Fruit fly (Drosophila melanogaster) whole organism, embryonic: ENCODE data around the gene Pdi.

Experiments used
- Awh ChIP-seq: fragments of 200-800 bp; sonication (Bioruptor generic); IDR thresholded peaks from 2 replicates; pipeline ENCODE4, ENCODE4 v1.3.6; 2022; ENCODE audit warnings: missing biosample characterization, missing genetic modification characterization
- CG1024 ChIP-seq: fragments of 200-800 bp; sonication (Bioruptor generic); IDR thresholded peaks from 2 replicates; pipeline ENCODE4 v1.3.6; 2022; ENCODE audit warnings: missing biosample characterization, missing genetic modification characterization
- CG10431 ChIP-seq: fragments of 200-800 bp; sonication (Bioruptor generic); optimal IDR thresholded peaks from 3 replicates; lab custom pipeline; 2018; ENCODE audit warnings: missing biosample characterization, mild to moderate bottlenecking, missing genetic modification characterization
- CG12155 ChIP-seq: fragments of 200-800 bp; sonication (Bioruptor generic); optimal IDR thresholded peaks from 3 replicates; lab custom pipeline; 2016; ENCODE audit warnings: missing biosample characterization, missing genetic modification characterization
- CG13287 ChIP-seq: fragments of 200-800 bp; sonication (Bioruptor generic); IDR thresholded peaks from 2 replicates; pipeline ENCODE4 v1.3.6; 2022; ENCODE audit warnings: missing biosample characterization, missing genetic modification characterization; ENCODE audit not compliant: partially characterized antibody
- CG13624 ChIP-seq: fragments of 200-800 bp; sonication (Bioruptor generic); optimal IDR thresholded peaks from 2 replicates; lab custom pipeline; 2016; ENCODE audit warnings: missing biosample characterization, missing genetic modification characterization
- CG14860 ChIP-seq: fragments of 200-800 bp; sonication (Bioruptor generic); IDR thresholded peaks from 3 replicates; pipeline ENCODE4 v1.3.6; 2022; ENCODE audit warnings: missing biosample characterization, missing genetic modification characterization; ENCODE audit not compliant: partially characterized antibody
- CG15514 ChIP-seq: fragments of 200-800 bp; sonication (Bioruptor generic); optimal IDR thresholded peaks from 3 replicates; lab custom pipeline; 2017; ENCODE audit warnings: missing biosample characterization, missing genetic modification characterization, mild to moderate bottlenecking, moderate library complexity, missing genetic modification reagents
- CG2116 ChIP-seq: fragments of 200-800 bp; sonication (Bioruptor generic); optimal IDR thresholded peaks from 3 replicates; lab custom pipeline; 2018; ENCODE audit warnings: missing biosample characterization, mild to moderate bottlenecking, missing genetic modification characterization
- CG34224 ChIP-seq: fragments of 200-800 bp; sonication (Bioruptor generic); IDR thresholded peaks from 3 replicates; pipeline ENCODE4 v1.3.6; 2022; ENCODE audit warnings: missing biosample characterization, missing genetic modification characterization; ENCODE audit not compliant: partially characterized antibody
- CG3847 ChIP-seq: fragments of 200-800 bp; sonication (Bioruptor generic); IDR thresholded peaks from 2 replicates; pipeline ENCODE4 v1.3.6; 2022; ENCODE audit warnings: missing biosample characterization, missing genetic modification characterization
- CG42726 ChIP-seq: fragments of 200-800 bp; sonication (Bioruptor generic); IDR thresholded peaks from 2 replicates; pipeline ENCODE4 v1.3.6; 2022; ENCODE audit warnings: missing biosample characterization, missing genetic modification characterization; ENCODE audit not compliant: partially characterized antibody
- CG7963 ChIP-seq: fragments of 200-800 bp; sonication (Bioruptor generic); IDR thresholded peaks from 3 replicates; pipeline ENCODE4 v1.3.6; 2022; ENCODE audit warnings: missing biosample characterization, missing genetic modification characterization; ENCODE audit not compliant: partially characterized antibody
- CG8281 ChIP-seq: fragments of 200-800 bp; sonication (Bioruptor generic); optimal IDR thresholded peaks from 2 replicates; lab custom pipeline; 2018; ENCODE audit warnings: missing biosample characterization, mild to moderate bottlenecking, missing genetic modification characterization, moderate library complexity
- CG9215 ChIP-seq: fragments of 200-800 bp; sonication (Bioruptor generic); IDR thresholded peaks from 2 replicates; pipeline ENCODE4 v1.3.6; 2022; ENCODE audit warnings: missing biosample characterization, missing genetic modification characterization
- CG9797 ChIP-seq: fragments of 200-800 bp; sonication (Bioruptor generic); optimal IDR thresholded peaks from 3 replicates; lab custom pipeline; 2018; ENCODE audit warnings: missing biosample characterization, mild to moderate bottlenecking, missing genetic modification characterization
- Dll ChIP-seq: fragments of 200-800 bp; sonication (Bioruptor generic); IDR thresholded peaks from 4 replicates; pipeline ENCODE4 v1.3.6; 2022; ENCODE audit warnings: missing biosample characterization, missing genetic modification characterization; ENCODE audit not compliant: partially characterized antibody
- Dp ChIP-seq: fragments of 200-800 bp; sonication (Bioruptor generic); optimal IDR thresholded peaks from 2 replicates; lab custom pipeline; 2018; ENCODE audit warnings: missing biosample characterization, mild to moderate bottlenecking, missing genetic modification characterization, moderate library complexity
- E2f2 ChIP-seq: fragments of 200-800 bp; sonication (Bioruptor generic); IDR thresholded peaks from 2 replicates; pipeline ENCODE4 v1.3.6; 2022; ENCODE audit warnings: missing biosample characterization, missing genetic modification characterization
- HLH4C ChIP-seq: fragments of 200-800 bp; sonication (Bioruptor generic); IDR thresholded peaks from 3 replicates; pipeline ENCODE4 v1.3.6; 2022; ENCODE audit warnings: missing biosample characterization, missing genetic modification characterization; ENCODE audit not compliant: partially characterized antibody
- Lhr ChIP-seq: fragments of 200-800 bp; sonication (Bioruptor generic); optimal IDR thresholded peaks from 3 replicates; lab custom pipeline; 2017; ENCODE audit warnings: mild to moderate bottlenecking, missing biosample characterization, missing genetic modification reagents, missing genetic modification characterization
- Med ChIP-seq: fragments of 200-800 bp; sonication (Bioruptor generic); peaks from one replicate; lab custom pipeline; 2016; ENCODE audit warnings: missing biosample characterization, missing genetic modification characterization, mild to moderate bottlenecking, inconsistent platforms, moderate library complexity
- Myb ChIP-seq: fragments of 200-800 bp; sonication (Bioruptor generic); optimal IDR thresholded peaks from 2 replicates; lab custom pipeline; 2016; ENCODE audit warnings: missing biosample characterization, missing genetic modification characterization
- NFAT ChIP-seq: fragments of 200-800 bp; sonication (Bioruptor generic); IDR thresholded peaks from 2 replicates; pipeline ENCODE4 v1.3.6; 2022; ENCODE audit warnings: missing biosample characterization, missing genetic modification characterization
- Opbp ChIP-seq: fragments of 200-800 bp; sonication (Bioruptor generic); IDR thresholded peaks from 3 replicates; pipeline ENCODE4 v1.3.6; 2022; ENCODE audit warnings: missing biosample characterization, missing genetic modification characterization; ENCODE audit not compliant: partially characterized antibody
- Pdp1 ChIP-seq, 2 experiments: fragments of 200-800 bp; sonication (Bioruptor generic); optimal IDR thresholded peaks; 3 replicates each; lab custom pipeline; 2016; ENCODE audit warnings: missing biosample characterization in 2 of 2, missing genetic modification characterization in 2 of 2, mild to moderate bottlenecking in 1 of 2, moderate library complexity in 1 of 2
- Side ChIP-seq: fragments of 200-800 bp; sonication (Bioruptor generic); optimal IDR thresholded peaks from 2 replicates; lab custom pipeline; 2016; ENCODE audit warnings: missing biosample characterization, missing genetic modification characterization
- Sry-δ ChIP-seq: fragments of 200-800 bp; sonication (Bioruptor generic); optimal IDR thresholded peaks from 2 replicates; lab custom pipeline; 2016; ENCODE audit warnings: missing biosample characterization, missing genetic modification characterization
- Xbp1 ChIP-seq: fragments of 200-800 bp; sonication (Bioruptor generic); optimal IDR thresholded peaks from 3 replicates; lab custom pipeline; 2016; ENCODE audit warnings: missing biosample characterization, mild to moderate bottlenecking, missing genetic modification characterization
- YL-1 ChIP-seq: fragments of 200-800 bp; sonication (Bioruptor generic); optimal IDR thresholded peaks from 3 replicates; lab custom pipeline; 2017; ENCODE audit warnings: missing biosample characterization, mild to moderate bottlenecking, missing genetic modification characterization
- crp ChIP-seq, 2 experiments: fragments of 200-800 bp; sonication (Bioruptor generic); optimal IDR thresholded peaks; 2 replicates in 1 of 2; 3 replicates in 1 of 2; lab custom pipeline; 2017; ENCODE audit warnings: missing biosample characterization in 2 of 2, missing genetic modification characterization in 2 of 2, mild to moderate bottlenecking in 1 of 2, moderate library complexity in 1 of 2
- dm ChIP-seq: fragments of 200-800 bp; sonication (Bioruptor generic); optimal IDR thresholded peaks from 3 replicates; lab custom pipeline; 2016; ENCODE audit warnings: missing biosample characterization, missing genetic modification characterization
- gro ChIP-seq: fragments of 200-800 bp; sonication (Bioruptor generic); optimal IDR thresholded peaks from 2 replicates; lab custom pipeline; 2016; ENCODE audit warnings: missing biosample characterization, missing genetic modification characterization
- hb ChIP-seq: fragments of 200-800 bp; sonication (Bioruptor generic); IDR thresholded peaks from 3 replicates; pipeline ENCODE4 v1.3.6; 2022; ENCODE audit warnings: missing biosample characterization, missing genetic modification characterization; ENCODE audit not compliant: partially characterized antibody
- hbn ChIP-seq: fragments of 200-800 bp; sonication (Bioruptor generic); IDR thresholded peaks from 2 replicates; pipeline ENCODE4 v1.3.6; 2022; ENCODE audit warnings: missing biosample characterization, missing genetic modification characterization; ENCODE audit not compliant: partially characterized antibody
- inv ChIP-seq: fragments of 200-800 bp; sonication (Bioruptor generic); IDR thresholded peaks from 2 replicates; pipeline ENCODE4 v1.3.6; 2022; ENCODE audit warnings: missing biosample characterization, missing genetic modification characterization; ENCODE audit not compliant: partially characterized antibody
- knrl ChIP-seq: fragments of 200-800 bp; sonication (Bioruptor generic); IDR thresholded peaks from 3 replicates; pipeline ENCODE4 v1.3.6; 2022; ENCODE audit warnings: missing biosample characterization, missing genetic modification characterization; ENCODE audit not compliant: partially characterized antibody
- nerfin-2 ChIP-seq: fragments of 200-800 bp; sonication (Bioruptor generic); IDR thresholded peaks from 2 replicates; pipeline ENCODE4 v1.3.6; 2022; ENCODE audit warnings: missing biosample characterization, missing genetic modification characterization; ENCODE audit not compliant: partially characterized antibody
- schlank ChIP-seq: fragments of 200-800 bp; sonication (Bioruptor generic); optimal IDR thresholded peaks from 2 replicates; lab custom pipeline; 2018; ENCODE audit warnings: missing biosample characterization, mild to moderate bottlenecking, missing genetic modification characterization
- sens ChIP-seq: fragments of 200-800 bp; sonication (Bioruptor generic); peaks from one replicate; lab custom pipeline; 2016; ENCODE audit warnings: missing biosample characterization, missing genetic modification characterization
- slp2 ChIP-seq: fragments of 200-800 bp; sonication (Bioruptor generic); optimal IDR thresholded peaks from 2 replicates; lab custom pipeline; 2016; ENCODE audit warnings: missing biosample characterization, missing genetic modification characterization
- sna ChIP-seq: fragments of 200-800 bp; sonication (Bioruptor generic); IDR thresholded peaks from 2 replicates; pipeline ENCODE4 v1.3.6; 2022; ENCODE audit warnings: missing biosample characterization, missing genetic modification characterization; ENCODE audit not compliant: partially characterized antibody
- vnd ChIP-seq: fragments of 200-800 bp; sonication (Bioruptor generic); IDR thresholded peaks from 3 replicates; pipeline ENCODE4 v1.3.6; 2022; ENCODE audit warnings: missing biosample characterization, missing genetic modification characterization; ENCODE audit not compliant: partially characterized antibody
- z ChIP-seq: fragments of 200-800 bp; sonication (Bioruptor generic); IDR thresholded peaks from 3 replicates; pipeline ENCODE4 v1.3.6; 2022; ENCODE audit warnings: missing biosample characterization, missing genetic modification characterization
- zen2 ChIP-seq: fragments of 200-800 bp; sonication (Bioruptor generic); IDR thresholded peaks from 3 replicates; pipeline ENCODE4 v1.3.6; 2022; ENCODE audit warnings: missing biosample characterization, missing genetic modification characterization; ENCODE audit not compliant: partially characterized antibody

The Pdi gene

dm6 chr3L:15169010-15169409 is 26.4 kb upstream of the Pdi start:
- TF ChIP-seq NFAT (GFP tag; lab: Robert Waterston, UW): 0 out of 2 replicates have a peak, but pooled peaks have one; percentile 2
- peak; percentile 14; the same call in 1 of the 2 replicates for TF ChIP-seq CG9215
- peak; percentile 90 for TF ChIP-seq CG8281 (tag; lab: Kevin White, UChicago)
- TF ChIP-seq z (GFP tag; lab: Robert Waterston, UW): 0 out of 3 replicates have a peak, but pooled peaks have one; percentile 37
- no peak for TF ChIP-seq dm (GFP tag; lab: Kevin White, UChicago)
- no peak for TF ChIP-seq Awh (GFP tag; lab: Robert Waterston, UW)

dm6 chr3L:15163414-15163813 is 20.8 kb upstream of the Pdi start, which contains the start of gene CG7011:
CG7011 (minus strand) TSS chr3L:15163628.
- TF ChIP-seq slp2 (GFP tag; lab: Kevin White, UChicago) (no peak), CG10431 (peak; percentile 45), vnd (0 out of 3 replicates have a peak, but pooled peaks have one; percentile 27), Opbp (peak; percentile 30; the same call in 1 of the 3 replicates), CG3847 (GFP tag; lab: Robert Waterston, UW) (no peak), CG2116 (GFP tag; lab: Kevin White, UChicago) (peak; percentile 16), schlank (tag; lab: Kevin White, UChicago) (no peak), Lhr (GFP tag; lab: Kevin White, UChicago) (peak; percentile 2), CG13287 (GFP tag; lab: Robert Waterston, UW) (peak; percentile 66), gro (GFP tag; lab: Kevin White, UChicago) (peak; percentile 2), Side (GFP tag; lab: Kevin White, UChicago) (no peak), CG13624 (GFP tag; lab: Kevin White, UChicago) (no peak), CG12155 (GFP tag; lab: Kevin White, UChicago) (peak; percentile 28), knrl (GFP tag; lab: Robert Waterston, UW) (peak; percentile 48), CG1024 (no peak), sens (peak; percentile 23), zen2 (GFP tag; lab: Robert Waterston, UW) (peak; percentile 39; the same call in 1 of the 3 replicates), CG34224 (peak; percentile 35), Sry-δ (peak; percentile 43), crp (GFP tag; optimal IDR thresholded peaks at IDR 0.05; lab: Kevin White, UChicago) (peak; percentile 72 to 93), inv (peak; percentile 46; the same call in 1 of the 2 replicates), Myb (GFP tag; lab: Kevin White, UChicago) (peak; percentile 10), hb (GFP tag; lab: Robert Waterston, UW) (0 out of 3 replicates have a peak, but pooled peaks have one; percentile 34), CG7963 (0 out of 3 replicates have a peak, but pooled peaks have one; percentile 29), sna (GFP tag; lab: Robert Waterston, UW) (peak; percentile 47), Med (GFP tag; lab: Kevin White, UChicago) (peak; percentile 86), CG15514 (GFP tag; lab: Kevin White, UChicago) (peak; percentile 65), Pdp1 (GFP tag; optimal IDR thresholded peaks at IDR 0.05; lab: Kevin White, UChicago) (peak in 1 of 2 experiments; percentile 53), CG9797 (GFP tag; lab: Kevin White, UChicago) (peak; percentile 0), nerfin-2 (GFP tag; lab: Robert Waterston, UW) (no peak), E2f2 (GFP tag; lab: Robert Waterston, UW) (peak; percentile 29; the same call in 1 of the 2 replicates), hbn (GFP tag; lab: Robert Waterston, UW) (peak; percentile 35; the same call in 1 of the 2 replicates), CG42726 (GFP tag; lab: Robert Waterston, UW) (no peak), YL-1 (GFP tag; lab: Kevin White, UChicago) (peak; percentile 24), CG14860 (peak; percentile 31; the same call in 1 of the 3 replicates), Dll (GFP tag; lab: Robert Waterston, UW) (peak; percentile 62; the same call in 3 of the 4 replicates), Dp (GFP tag; lab: Kevin White, UChicago) (peak; percentile 37), Xbp1 (peak; percentile 54), HLH4C (0 out of 3 replicates have a peak, but pooled peaks have one; percentile 46), Awh (GFP tag; lab: Robert Waterston, UW) (no peak)
